Worm (Caenorhabditis elegans) whole organism, L1 larva: ENCODE measurements around the gene sshk-1.

Experiments used
- elt-3 ChIP-seq, 6 experiments: fragments of 150-350 bp in 1 of 6; sonication (generic microtip); optimal IDR thresholded peaks; 2 replicates each; lab custom pipeline; 2017 to 2018; ENCODE audit warnings: missing biosample characterization in 6 of 6, missing genetic modification characterization in 6 of 6, inconsistent platforms in 1 of 6
- ets-5 ChIP-seq: fragments of 200-800 bp; sonication (Bioruptor generic); IDR thresholded peaks from 2 replicates; pipeline ENCODE4 v1.3.6; 2022; ENCODE audit warnings: missing genetic modification characterization, missing compliant biosample characterization
- nhr-237 ChIP-seq: fragments of 150-350 bp; optimal IDR thresholded peaks from 2 replicates; lab custom pipeline; 2014; ENCODE audit warnings: missing biosample characterization, missing genetic modification characterization
- nhr-77 ChIP-seq: fragments of 150-350 bp; optimal IDR thresholded peaks from 2 replicates; lab custom pipeline; 2014; ENCODE audit warnings: missing biosample characterization, missing genetic modification characterization
- pax-3 ChIP-seq: fragments of 200-800 bp; sonication (Bioruptor generic); optimal IDR thresholded peaks from 2 replicates; lab custom pipeline; 2018; ENCODE audit warnings: mild to moderate bottlenecking, missing genetic modification characterization, moderate library complexity, missing compliant biosample characterization
- snpc-4 ChIP-seq: fragments of 150-350 bp; optimal IDR thresholded peaks from 2 replicates; lab custom pipeline; 2014; ENCODE audit warnings: missing biosample characterization, missing genetic modification characterization
- unc-98 ChIP-seq: fragments of 200-800 bp; sonication (Bioruptor generic); IDR thresholded peaks from 2 replicates; pipeline ENCODE4 v1.3.6; 2022; ENCODE audit warnings: missing genetic modification characterization, missing compliant biosample characterization

DNA sequence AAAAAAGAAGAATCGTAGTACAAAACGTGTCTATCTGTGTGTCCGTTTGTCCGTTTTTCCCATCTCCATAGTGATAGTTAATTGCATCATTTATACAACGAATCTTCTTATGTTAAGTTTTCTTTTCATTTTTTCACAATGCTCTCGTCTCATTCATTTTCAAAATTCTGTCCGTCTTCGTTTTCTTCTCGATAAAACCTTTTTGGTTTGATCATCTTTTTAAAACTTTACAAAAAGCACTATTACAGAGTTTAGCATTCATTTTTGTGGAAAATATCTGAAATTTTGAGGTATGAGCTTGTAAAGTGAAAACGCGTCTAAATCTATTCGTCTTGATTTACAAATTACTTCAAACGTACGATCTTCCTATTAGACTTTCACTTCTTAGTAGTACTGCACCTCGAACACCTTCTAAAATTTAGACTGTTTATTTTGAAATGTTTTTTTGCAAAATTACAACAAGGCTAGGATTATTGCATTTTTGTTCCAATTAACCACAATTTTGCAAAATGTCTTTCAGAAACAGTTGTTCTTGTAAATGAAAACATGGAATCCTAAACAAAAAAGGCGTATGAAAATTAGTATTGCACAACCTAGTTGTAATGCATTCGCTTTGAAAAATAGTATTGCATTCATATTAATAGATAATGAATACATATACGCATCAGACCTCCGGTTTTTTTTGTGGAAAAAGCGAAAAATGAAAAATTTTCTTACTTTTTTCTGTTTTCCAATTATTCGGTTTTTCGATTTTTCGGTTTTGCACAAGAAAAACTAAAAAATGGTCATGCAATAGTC lies 30.7 kb upstream of the sshk-1 start:
- TF ChIP-seq pax-3 (tag; lab: Kevin White, UChicago), result no peak
- TF ChIP-seq unc-98 (GFP tag; lab: Robert Waterston, UW), result no peak
- no peak for TF ChIP-seq nhr-237 (tag; lab: Kevin White, UChicago)
- TF ChIP-seq nhr-77, result no peak
- TF ChIP-seq elt-3 (tag; optimal IDR thresholded peaks at IDR 0.05; lab: Kevin White, UChicago), result no peak
- TF ChIP-seq snpc-4 (tag; lab: Kevin White, UChicago), result no peak
- no peak for TF ChIP-seq ets-5
